Fruit fly (Drosophila melanogaster) whole organism, embryonic: Measurements from ENCODE around the gene cmb.
A peak's percentile ranks its signal among the peaks of the same experiment; 100 is the strongest.

Source experiments
- Bgb ChIP-seq: fragments of 200-800 bp; sonication (Bioruptor generic); IDR thresholded peaks from 2 replicates; pipeline ENCODE4 v1.3.6; 2022; ENCODE audit warnings: missing biosample characterization, missing genetic modification characterization; ENCODE audit not compliant: partially characterized antibody
- CG10267 ChIP-seq: fragments of 200-800 bp; sonication (Bioruptor generic); optimal IDR thresholded peaks from 2 replicates; lab custom pipeline; 2018; ENCODE audit warnings: missing biosample characterization, mild to moderate bottlenecking, missing genetic modification characterization, moderate library complexity
- CG10321 ChIP-seq: fragments of 200-800 bp; sonication (Bioruptor generic); IDR thresholded peaks from 2 replicates; pipeline ENCODE4 v1.3.6; 2022; ENCODE audit warnings: missing biosample characterization, missing genetic modification characterization
- CG10979 ChIP-seq: fragments of 200-800 bp; sonication (Bioruptor generic); optimal IDR thresholded peaks from 2 replicates; lab custom pipeline; 2018; ENCODE audit warnings: missing biosample characterization, mild to moderate bottlenecking, missing genetic modification characterization, moderate library complexity
- CG11696 ChIP-seq: fragments of 200-800 bp; sonication (Bioruptor generic); IDR thresholded peaks from 2 replicates; pipeline ENCODE4 v1.3.6; 2022; ENCODE audit warnings: missing biosample characterization, missing genetic modification characterization
- CG14014 ChIP-seq: fragments of 200-800 bp; sonication (Bioruptor generic); IDR thresholded peaks from 2 replicates; pipeline ENCODE4 v1.3.6; 2022; ENCODE audit warnings: missing biosample characterization, missing genetic modification characterization
- CG15601 ChIP-seq: fragments of 200-800 bp; sonication (Bioruptor generic); optimal IDR thresholded peaks from 3 replicates; lab custom pipeline; 2019; ENCODE audit warnings: missing biosample characterization, mild to moderate bottlenecking, missing genetic modification characterization, moderate library complexity
- CG1647 ChIP-seq: fragments of 200-800 bp; sonication (Bioruptor generic); optimal IDR thresholded peaks from 3 replicates; lab custom pipeline; 2016; ENCODE audit warnings: missing biosample characterization, missing genetic modification characterization
- CG16815 ChIP-seq: fragments of 200-800 bp; sonication (Bioruptor generic); optimal IDR thresholded peaks from 3 replicates; lab custom pipeline; 2017; ENCODE audit warnings: missing biosample characterization, mild to moderate bottlenecking, missing genetic modification characterization
- CG17802 ChIP-seq: fragments of 200-800 bp; sonication (Bioruptor generic); optimal IDR thresholded peaks from 2 replicates; lab custom pipeline; 2018; ENCODE audit warnings: missing biosample characterization, mild to moderate bottlenecking, missing genetic modification characterization, moderate library complexity
- CG18599 ChIP-seq: fragments of 200-800 bp; sonication (Bioruptor generic); optimal IDR thresholded peaks from 3 replicates; lab custom pipeline; 2017; ENCODE audit warnings: missing biosample characterization, missing genetic modification characterization, mild to moderate bottlenecking, moderate library complexity, missing genetic modification reagents
- CG2889 ChIP-seq: fragments of 200-800 bp; sonication (Bioruptor generic); IDR thresholded peaks from 3 replicates; pipeline ENCODE4 v1.3.6; 2022; ENCODE audit warnings: missing biosample characterization, missing genetic modification characterization
- CG32767 ChIP-seq: fragments of 200-800 bp; sonication (Bioruptor generic); IDR thresholded peaks from 2 replicates; pipeline ENCODE4 v1.3.6; 2022; ENCODE audit warnings: missing biosample characterization, missing genetic modification characterization
- CG3281 ChIP-seq: fragments of 200-800 bp; sonication (Bioruptor generic); optimal IDR thresholded peaks from 3 replicates; lab custom pipeline; 2017; ENCODE audit warnings: missing biosample characterization, mild to moderate bottlenecking, missing genetic modification characterization
- CG42726 ChIP-seq: fragments of 200-800 bp; sonication (Bioruptor generic); IDR thresholded peaks from 2 replicates; pipeline ENCODE4 v1.3.6; 2022; ENCODE audit warnings: missing biosample characterization, missing genetic modification characterization; ENCODE audit not compliant: partially characterized antibody
- CG5245 ChIP-seq: fragments of 200-800 bp; sonication (Bioruptor generic); optimal IDR thresholded peaks from 3 replicates; lab custom pipeline; 2016; ENCODE audit warnings: missing biosample characterization, missing genetic modification characterization
- CG6813 ChIP-seq: fragments of 200-800 bp; sonication (Bioruptor generic); optimal IDR thresholded peaks from 2 replicates; lab custom pipeline; 2017; ENCODE audit warnings: missing biosample characterization, missing genetic modification characterization, mild to moderate bottlenecking, moderate library complexity, missing genetic modification reagents
- CG7745 ChIP-seq: fragments of 200-800 bp; sonication (Bioruptor generic); optimal IDR thresholded peaks from 2 replicates; lab custom pipeline; 2018; ENCODE audit warnings: missing biosample characterization, mild to moderate bottlenecking, missing genetic modification characterization, moderate library complexity
- CG8478 ChIP-seq: fragments of >200 bp; optimal IDR thresholded peaks from 2 replicates; lab custom pipeline; 2018
- Chrac-16 ChIP-seq: fragments of 200-800 bp; sonication (Bioruptor generic); optimal IDR thresholded peaks from 3 replicates; lab custom pipeline; 2016; ENCODE audit warnings: missing biosample characterization, missing genetic modification characterization
- Hey ChIP-seq: fragments of 200-800 bp; sonication (Bioruptor generic); optimal IDR thresholded peaks from 3 replicates; lab custom pipeline; 2018; ENCODE audit warnings: missing biosample characterization, mild to moderate bottlenecking, missing genetic modification characterization
- Hr39 ChIP-seq: fragments of >200 bp; optimal IDR thresholded peaks from 2 replicates; lab custom pipeline; 2017
- Hr78 ChIP-seq, 2 experiments: fragments of 200-800 bp in 1 of 2; fragments of >200 bp in 1 of 2; sonication (Bioruptor generic) in 1 of 2; optimal IDR thresholded peaks; 2 replicates each; lab custom pipeline; 2017 to 2019; ENCODE audit warnings: missing biosample characterization in 2 of 2, missing genetic modification characterization in 2 of 2, mild to moderate bottlenecking in 1 of 2, moderate library complexity in 1 of 2
- Lhr ChIP-seq: fragments of 200-800 bp; sonication (Bioruptor generic); optimal IDR thresholded peaks from 3 replicates; lab custom pipeline; 2017; ENCODE audit warnings: mild to moderate bottlenecking, missing biosample characterization, missing genetic modification reagents, missing genetic modification characterization
- Med ChIP-seq: fragments of 200-800 bp; sonication (Bioruptor generic); peaks from one replicate; lab custom pipeline; 2016; ENCODE audit warnings: missing biosample characterization, missing genetic modification characterization, mild to moderate bottlenecking, inconsistent platforms, moderate library complexity
- Oaz ChIP-seq: fragments of 200-800 bp; sonication (Bioruptor generic); IDR thresholded peaks from 2 replicates; pipeline ENCODE4 v1.3.6; 2022; ENCODE audit warnings: missing biosample characterization, missing genetic modification characterization
- PHDP ChIP-seq: fragments of 200-800 bp; sonication (Bioruptor generic); optimal IDR thresholded peaks from 3 replicates; lab custom pipeline; 2018; ENCODE audit warnings: missing biosample characterization, mild to moderate bottlenecking, missing genetic modification characterization, moderate library complexity
- Rfx ChIP-seq: fragments of 200-800 bp; sonication (Bioruptor generic); IDR thresholded peaks from 2 replicates; pipeline ENCODE4 v1.3.6; 2022; ENCODE audit warnings: missing biosample characterization, missing genetic modification characterization
- Sox102F ChIP-seq: fragments of 200-800 bp; sonication (Bioruptor generic); optimal IDR thresholded peaks from 2 replicates; lab custom pipeline; 2018; ENCODE audit warnings: missing biosample characterization, mild to moderate bottlenecking, missing genetic modification characterization, moderate library complexity
- ci ChIP-seq: fragments of 200-800 bp; sonication (Bioruptor generic); IDR thresholded peaks from 3 replicates; pipeline ENCODE4 v1.3.6; 2022; ENCODE audit warnings: missing biosample characterization, missing genetic modification characterization
- ems ChIP-seq: fragments of 200-800 bp; sonication (Bioruptor generic); optimal IDR thresholded peaks from 3 replicates; lab custom pipeline; 2016; ENCODE audit warnings: missing biosample characterization, missing genetic modification characterization
- ewg ChIP-seq: fragments of 200-800 bp; sonication (Bioruptor generic); optimal IDR thresholded peaks from 3 replicates; lab custom pipeline; 2017; ENCODE audit warnings: mild to moderate bottlenecking, missing biosample characterization, missing genetic modification reagents, missing genetic modification characterization
- exex ChIP-seq: fragments of 200-800 bp; sonication (Bioruptor generic); optimal IDR thresholded peaks from 4 replicates; lab custom pipeline; 2018; ENCODE audit warnings: missing biosample characterization, mild to moderate bottlenecking, missing genetic modification characterization, moderate library complexity
- hkb ChIP-seq, 2 experiments: fragments of 200-800 bp in 1 of 2; fragments of >200 bp in 1 of 2; sonication (Bioruptor generic) in 1 of 2; IDR thresholded peaks in 1 of 2; optimal IDR thresholded peaks in 1 of 2; 2 replicates each; pipeline versions ENCODE4 v1.3.6 to Lab custom; 2017 to 2022; ENCODE audit warnings: missing biosample characterization in 1 of 2, missing genetic modification characterization in 1 of 2
- ken ChIP-seq: fragments of 200-800 bp; sonication (Bioruptor generic); IDR thresholded peaks from 3 replicates; pipeline ENCODE4 v1.3.6; 2022; ENCODE audit warnings: missing biosample characterization, missing genetic modification characterization
- kni ChIP-seq: fragments of 200-800 bp; sonication (Bioruptor generic); optimal IDR thresholded peaks from 3 replicates; lab custom pipeline; 2017; ENCODE audit warnings: mild to moderate bottlenecking, missing biosample characterization, missing genetic modification reagents, missing genetic modification characterization
- p53 ChIP-seq: fragments of 200-800 bp; sonication (Bioruptor generic); optimal IDR thresholded peaks from 2 replicates; lab custom pipeline; 2016; ENCODE audit warnings: missing biosample characterization, missing genetic modification characterization
- pzg ChIP-seq: fragments of 200-800 bp; sonication (Bioruptor generic); optimal IDR thresholded peaks from 3 replicates; lab custom pipeline; 2018; ENCODE audit warnings: missing biosample characterization, mild to moderate bottlenecking, missing genetic modification characterization, moderate library complexity
- repo ChIP-seq: fragments of 200-800 bp; sonication (Bioruptor generic); optimal IDR thresholded peaks from 2 replicates; lab custom pipeline; 2016; ENCODE audit warnings: missing biosample characterization, missing genetic modification characterization
- row ChIP-seq: fragments of 200-800 bp; sonication (Bioruptor generic); IDR thresholded peaks from 3 replicates; pipeline ENCODE4 v1.3.6; 2022; ENCODE audit warnings: missing biosample characterization, missing genetic modification characterization
- salm ChIP-seq: fragments of 200-800 bp; sonication (Bioruptor generic); optimal IDR thresholded peaks from 2 replicates; lab custom pipeline; 2018; ENCODE audit warnings: missing biosample characterization, mild to moderate bottlenecking, missing genetic modification characterization
- seq ChIP-seq: fragments of 200-800 bp; sonication (Bioruptor generic); IDR thresholded peaks from 2 replicates; pipeline ENCODE4 v1.3.6; 2022; ENCODE audit warnings: missing biosample characterization, missing genetic modification characterization
- z ChIP-seq: fragments of 200-800 bp; sonication (Bioruptor generic); IDR thresholded peaks from 3 replicates; pipeline ENCODE4 v1.3.6; 2022; ENCODE audit warnings: missing biosample characterization, missing genetic modification characterization
- zen2 ChIP-seq: fragments of 200-800 bp; sonication (Bioruptor generic); IDR thresholded peaks from 3 replicates; pipeline ENCODE4 v1.3.6; 2022; ENCODE audit warnings: missing biosample characterization, missing genetic modification characterization; ENCODE audit not compliant: partially characterized antibody

Gene cmb

dm6 chr3L:13476566-13477452 is 34.4 kb downstream of the cmb start (continued):
- no peak for TF ChIP-seq CG7745 (tag; lab: Kevin White, UChicago)
- peak; percentile 69 for TF ChIP-seq CG1647
- TF ChIP-seq, all 482 proteins: peak for 385

dm6 chr3L:13477453-13478184 is 35.2 kb downstream of the cmb start, which contains the start of gene stv:
stv (plus strand) TSS chr3L:13477541.
- 0 out of 2 replicates have a peak, but pooled peaks have one; percentile 31 for TF ChIP-seq Bgb
- peak; percentile 45; the same call in 1 of the 2 replicates for TF ChIP-seq Rfx (GFP tag; lab: Robert Waterston, UW)
- TF ChIP-seq exex (tag; lab: Kevin White, UChicago) = no peak
- no peak for TF ChIP-seq CG2889 (GFP tag; lab: Robert Waterston, UW)
- no peak for TF ChIP-seq Oaz
- TF ChIP-seq p53 (GFP tag; lab: Kevin White, UChicago) = no peak
- peak; percentile 46; the same call in 1 of the 2 replicates for TF ChIP-seq CG42726 (GFP tag; lab: Robert Waterston, UW)
- no peak for TF ChIP-seq kni (GFP tag; lab: Kevin White, UChicago)
- peak; percentile 39 for TF ChIP-seq CG18599 (GFP tag; lab: Kevin White, UChicago)
- no peak for TF ChIP-seq zen2
- TF ChIP-seq ci (GFP tag; lab: Robert Waterston, UW) = 0 out of 3 replicates have a peak, but pooled peaks have one; percentile 36
- no peak for TF ChIP-seq Chrac-16
- TF ChIP-seq pzg (GFP tag; lab: Kevin White, UChicago) = no peak
- no peak for TF ChIP-seq Sox102F
- TF ChIP-seq Lhr (GFP tag; lab: Kevin White, UChicago) = no peak
- peak; percentile 49 for TF ChIP-seq Med
- peak; percentile 52 for TF ChIP-seq Hey (tag; lab: Kevin White, UChicago)
- no peak for TF ChIP-seq CG5245 (GFP tag; lab: Kevin White, UChicago)
- TF ChIP-seq ewg (GFP tag; lab: Kevin White, UChicago) = no peak
- TF ChIP-seq hkb (optimal IDR thresholded peaks at IDR 0.05; lab: Kevin White, UChicago) = no peak
- TF ChIP-seq hkb (GFP tag; IDR thresholded peaks at IDR 0.05; lab: Robert Waterston, UW) = peak; percentile 42
- TF ChIP-seq CG32767 (GFP tag; lab: Robert Waterston, UW) = 0 out of 2 replicates have a peak, but pooled peaks have one; percentile 10
- no peak; the same call in 1 of the 2 replicates for TF ChIP-seq CG14014 (GFP tag; lab: Robert Waterston, UW)
- TF ChIP-seq CG8478 (lab: Kevin White, UChicago) = no peak
- TF ChIP-seq salm (tag; lab: Kevin White, UChicago) = no peak
- no peak for TF ChIP-seq seq (GFP tag; lab: Robert Waterston, UW)
- no peak for TF ChIP-seq PHDP (tag; lab: Kevin White, UChicago)
- no peak for TF ChIP-seq CG17802 (tag; lab: Kevin White, UChicago)
- TF ChIP-seq CG10321 (GFP tag; lab: Robert Waterston, UW) = peak; percentile 29; the same call in 1 of the 2 replicates
- TF ChIP-seq CG11696 = peak; percentile 55; the same call in 1 of the 2 replicates
- no peak for TF ChIP-seq Hr39
- TF ChIP-seq Hr78 (GFP tag; optimal IDR thresholded peaks at IDR 0.05; lab: Kevin White, UChicago) = no peak
- TF ChIP-seq CG3281 (GFP tag; lab: Kevin White, UChicago) = peak; percentile 25
- no peak for TF ChIP-seq ems (GFP tag; lab: Kevin White, UChicago)
- TF ChIP-seq CG6813 (GFP tag; lab: Kevin White, UChicago) = peak; percentile 7
- no peak for TF ChIP-seq repo (GFP tag; lab: Kevin White, UChicago)
- TF ChIP-seq z (GFP tag; lab: Robert Waterston, UW) = 0 out of 3 replicates have a peak, but pooled peaks have one; percentile 31
- no peak for TF ChIP-seq CG10979
- TF ChIP-seq CG16815 = no peak
- 0 out of 3 replicates have a peak, but pooled peaks have one; percentile 7 for TF ChIP-seq ken
- TF ChIP-seq row (GFP tag; lab: Robert Waterston, UW) = no peak; the same call in 2 of the 3 replicates
- no peak for TF ChIP-seq CG10267 (tag; lab: Kevin White, UChicago)
- TF ChIP-seq CG15601 (tag; lab: Kevin White, UChicago) = no peak
